Worm (Caenorhabditis elegans) whole organism, L4 larva: Measurements from ENCODE around the gene srbc-59.
A peak's percentile ranks its signal among the peaks of the same experiment; 100 is the strongest.

ENCODE experiments used
- D1046.2 ChIP-seq: fragments of 200-800 bp; sonication (Bioruptor generic); IDR thresholded peaks from 2 replicates; pipeline ENCODE4 v1.3.6; 2022; ENCODE audit warnings: missing genetic modification characterization, missing compliant biosample characterization
- F37D6.2 ChIP-seq: sonication (generic microtip); optimal IDR thresholded peaks from 2 replicates; lab custom pipeline; 2016; ENCODE audit warnings: mild to moderate bottlenecking, missing genetic modification characterization, missing compliant biosample characterization
- F44E2.7 ChIP-seq: fragments of 200-800 bp; sonication (Bioruptor generic); IDR thresholded peaks from 2 replicates; pipeline ENCODE4 v2.1.2; 2022; ENCODE audit warnings: missing genetic modification characterization, missing compliant biosample characterization
- F49E8.2 ChIP-seq: sonication (generic microtip); optimal IDR thresholded peaks from 2 replicates; lab custom pipeline; 2016; ENCODE audit warnings: missing compliant biosample characterization, mild to moderate bottlenecking, missing genetic modification characterization, borderline replicate concordance
- T26A8.4 ChIP-seq: fragments of 200-800 bp; sonication (Bioruptor generic); IDR thresholded peaks from 2 replicates; pipeline ENCODE4 v1.3.6; 2022; ENCODE audit warnings: missing genetic modification characterization, missing compliant biosample characterization
- ZK337.2 ChIP-seq: fragments of 200-800 bp; sonication (Bioruptor generic); IDR thresholded peaks from 2 replicates; pipeline ENCODE4 v1.3.6; 2022; ENCODE audit warnings: missing genetic modification reagents, missing genetic modification characterization, missing compliant biosample characterization
- aha-1 ChIP-seq: fragments of 150-350 bp; peaks from one replicate; lab custom pipeline; 2014; ENCODE audit warnings: missing biosample characterization, missing genetic modification characterization
- ceh-20 ChIP-seq: fragments of 200-800 bp; sonication (Bioruptor generic); IDR thresholded peaks from 2 replicates; pipeline ENCODE4 v1.3.6; 2022; ENCODE audit warnings: missing genetic modification reagents, missing genetic modification characterization, missing compliant biosample characterization
- ceh-62 ChIP-seq: sonication (generic microtip); optimal IDR thresholded peaks from 2 replicates; lab custom pipeline; 2017; ENCODE audit warnings: missing biosample characterization, missing genetic modification characterization
- daf-8 ChIP-seq: fragments of 200-800 bp; sonication (Bioruptor generic); IDR thresholded peaks from 2 replicates; pipeline ENCODE4 v1.3.6; 2022; ENCODE audit warnings: missing genetic modification characterization, missing compliant biosample characterization
- dmd-8 ChIP-seq: fragments of 200-800 bp; sonication (Bioruptor generic); IDR thresholded peaks from 2 replicates; pipeline ENCODE4 v1.3.6; 2022; ENCODE audit warnings: missing genetic modification characterization, missing compliant biosample characterization
- dmd-9 ChIP-seq: fragments of 200-800 bp; sonication (Bioruptor generic); IDR thresholded peaks from 2 replicates; pipeline ENCODE4 v1.3.6; 2022; ENCODE audit warnings: missing genetic modification reagents, missing genetic modification characterization, missing compliant biosample characterization
- dpl-1 ChIP-seq: fragments of 150-350 bp; optimal IDR thresholded peaks from 2 replicates; lab custom pipeline; 2014; ENCODE audit warnings: missing biosample characterization, missing genetic modification reagents, missing genetic modification characterization
- egl-43 ChIP-seq: fragments of 200-800 bp; sonication (Bioruptor generic); IDR thresholded peaks from 2 replicates; pipeline ENCODE4 v1.3.6; 2022; ENCODE audit warnings: missing genetic modification reagents, missing genetic modification characterization, missing compliant biosample characterization
- gei-8 ChIP-seq: fragments of 200-800 bp; sonication (Bioruptor generic); optimal IDR thresholded peaks from 2 replicates; lab custom pipeline; 2018; ENCODE audit warnings: mild to moderate bottlenecking, missing genetic modification characterization, missing compliant biosample characterization
- hif-1 ChIP-seq, 2 experiments: sonication (generic microtip); optimal IDR thresholded peaks; 2 replicates each; lab custom pipeline; 2016 to 2017; ENCODE audit warnings: missing compliant biosample characterization in 2 of 2, missing genetic modification characterization in 2 of 2, missing genetic modification reagents in 2 of 2, missing genotype in 2 of 2, mild to moderate bottlenecking in 1 of 2
- lin-15B ChIP-seq: fragments of 150-350 bp; sonication (generic microtip); optimal IDR thresholded peaks from 3 replicates; lab custom pipeline; 2014; ENCODE audit warnings: missing biosample characterization, missing genetic modification characterization
- lin-29 ChIP-seq: fragments of 200-800 bp; sonication (Bioruptor generic); IDR thresholded peaks from 2 replicates; pipeline ENCODE4 v1.3.6; 2022; ENCODE audit warnings: missing genetic modification reagents, missing genetic modification characterization, missing compliant biosample characterization
- madf-5 ChIP-seq, 2 experiments: fragments of 200-800 bp; sonication (Bioruptor generic); IDR thresholded peaks; 2 replicates each; pipeline ENCODE4 v1.3.6; 2022; ENCODE audit warnings: missing compliant biosample characterization in 2 of 2, missing genetic modification characterization in 2 of 2
- mep-1 ChIP-seq: fragments of 150-350 bp; sonication (generic microtip); optimal IDR thresholded peaks from 3 replicates; lab custom pipeline; 2014; ENCODE audit warnings: missing biosample characterization, missing genetic modification characterization
- nhr-10 ChIP-seq: fragments of 150-350 bp; optimal IDR thresholded peaks from 2 replicates; lab custom pipeline; 2014; ENCODE audit warnings: missing biosample characterization, missing genetic modification characterization
- nhr-102 ChIP-seq: sonication (generic microtip); optimal IDR thresholded peaks from 2 replicates; lab custom pipeline; 2016; ENCODE audit warnings: mild to moderate bottlenecking, missing genetic modification characterization, moderate library complexity, missing compliant biosample characterization
- nhr-48 ChIP-seq: sonication (generic microtip); optimal IDR thresholded peaks from 2 replicates; lab custom pipeline; 2016; ENCODE audit warnings: mild to moderate bottlenecking, missing genetic modification characterization, missing compliant biosample characterization
- nhr-6 ChIP-seq: fragments of 150-350 bp; optimal IDR thresholded peaks from 2 replicates; lab custom pipeline; 2014; ENCODE audit warnings: missing biosample characterization, missing genetic modification characterization
- nhr-76 ChIP-seq: fragments of 150-350 bp; optimal IDR thresholded peaks from 2 replicates; lab custom pipeline; 2014; ENCODE audit warnings: missing biosample characterization, missing genetic modification characterization
- pha-4 ChIP-seq, 2 experiments: fragments of 150-350 bp in 1 of 2; fragments of 200-800 bp in 1 of 2; sonication (Bioruptor generic) in 1 of 2; IDR thresholded peaks in 1 of 2; optimal IDR thresholded peaks in 1 of 2; 2 replicates each; pipeline versions ENCODE4 v1.3.6 to Lab custom; 2014 to 2022; ENCODE audit warnings: missing genetic modification characterization in 2 of 2, missing genetic modification reagents in 2 of 2, missing biosample characterization in 1 of 2, missing compliant biosample characterization in 1 of 2
- php-3 ChIP-seq: fragments of 200-800 bp; sonication (Bioruptor generic); IDR thresholded peaks from 2 replicates; pipeline ENCODE4 v1.3.6; 2022; ENCODE audit warnings: missing genetic modification reagents, missing genetic modification characterization, missing compliant biosample characterization
- pqm-1 ChIP-seq: sonication (generic microtip); optimal IDR thresholded peaks from 2 replicates; lab custom pipeline; 2017; ENCODE audit warnings: missing biosample characterization, missing genetic modification characterization
- rbr-2 ChIP-seq: sonication (generic microtip); optimal IDR thresholded peaks from 2 replicates; lab custom pipeline; 2016; ENCODE audit warnings: missing genotype, missing genetic modification characterization, missing compliant biosample characterization
- snpc-4 ChIP-seq: fragments of 150-350 bp; optimal IDR thresholded peaks from 2 replicates; lab custom pipeline; 2014; ENCODE audit warnings: missing biosample characterization, missing genetic modification characterization
- tag-97 ChIP-seq: fragments of 200-800 bp; sonication (Bioruptor generic); IDR thresholded peaks from 2 replicates; pipeline ENCODE4 v1.3.6; 2022; ENCODE audit warnings: missing genetic modification characterization, missing compliant biosample characterization
- unc-39 ChIP-seq: sonication (generic microtip); optimal IDR thresholded peaks from 2 replicates; lab custom pipeline; 2017; ENCODE audit warnings: missing biosample characterization, missing genetic modification characterization
- unc-62 ChIP-seq, 3 experiments: fragments of 150-350 bp in 1 of 3; sonication (generic microtip); optimal IDR thresholded peaks in 2 of 3; peaks in 1 of 3; 1 replicate in 1 of 3; 2 replicates in 2 of 3; lab custom pipeline; 2014 to 2017; ENCODE audit warnings: missing biosample characterization in 3 of 3, missing genetic modification characterization in 3 of 3, missing genetic modification reagents in 3 of 3, missing genotype in 1 of 3
- vab-7 ChIP-seq: fragments of 200-800 bp; sonication (Bioruptor generic); IDR thresholded peaks from 2 replicates; pipeline ENCODE4 v1.3.6; 2022; ENCODE audit warnings: missing genetic modification reagents, missing genetic modification characterization, missing compliant biosample characterization
- zag-1 ChIP-seq: fragments of 150-350 bp; optimal IDR thresholded peaks from 2 replicates; lab custom pipeline; 2014; ENCODE audit warnings: missing biosample characterization, missing genetic modification characterization
- zip-2 ChIP-seq: fragments of 150-350 bp; optimal IDR thresholded peaks from 2 replicates; lab custom pipeline; 2014; ENCODE audit warnings: missing biosample characterization, missing genetic modification characterization
- ztf-11 ChIP-seq: fragments of 150-350 bp; optimal IDR thresholded peaks from 2 replicates; lab custom pipeline; 2014; ENCODE audit warnings: missing biosample characterization, missing genetic modification characterization

Gene srbc-59

ce11 chrV:782432-782831 is 4.0 kb downstream of the srbc-59 start, which contains the start of gene srab-16:
srab-16 (plus strand) TSS chrV:782732.
- TF ChIP-seq F49E8.2 (tag; lab: Kevin White, UChicago) = no peak
- TF ChIP-seq snpc-4 (tag; lab: Kevin White, UChicago) = no peak
- no peak for TF ChIP-seq vab-7 (GFP tag; lab: Robert Waterston, UW)
- TF ChIP-seq pqm-1 (tag; lab: Kevin White, UChicago) = no peak
- TF ChIP-seq madf-5 (GFP tag; IDR thresholded peaks at IDR 0.05; lab: Robert Waterston, UW) = no peak
- TF ChIP-seq, all 104 proteins: peak for 0

DNA sequence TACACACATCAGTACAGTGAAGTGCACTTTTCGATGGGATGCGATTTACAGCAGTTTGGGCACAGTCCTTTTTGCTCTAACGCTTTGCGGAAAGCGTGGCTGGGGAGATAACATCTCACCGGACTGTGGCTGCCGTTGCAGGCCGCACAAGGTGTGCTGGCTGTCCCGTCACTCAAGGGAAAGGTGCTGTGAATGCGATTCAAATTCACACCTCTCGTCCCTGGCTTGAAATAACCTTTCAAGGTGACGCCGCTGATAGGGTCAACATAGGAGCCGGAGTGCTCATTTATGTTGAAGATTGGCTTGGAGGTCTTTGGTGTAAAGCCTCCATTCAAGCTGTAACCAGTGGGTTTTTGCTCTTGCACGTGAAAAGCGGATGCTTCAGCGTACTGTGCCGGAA is 15.7 kb downstream of the srbc-59 start:
- peak; percentile 81 for TF ChIP-seq aha-1 (tag; lab: Kevin White, UChicago)
- no peak for TF ChIP-seq dpl-1 (GFP tag; lab: Kevin White, UChicago)
- TF ChIP-seq, all 104 proteins: peak for 1

DNA sequence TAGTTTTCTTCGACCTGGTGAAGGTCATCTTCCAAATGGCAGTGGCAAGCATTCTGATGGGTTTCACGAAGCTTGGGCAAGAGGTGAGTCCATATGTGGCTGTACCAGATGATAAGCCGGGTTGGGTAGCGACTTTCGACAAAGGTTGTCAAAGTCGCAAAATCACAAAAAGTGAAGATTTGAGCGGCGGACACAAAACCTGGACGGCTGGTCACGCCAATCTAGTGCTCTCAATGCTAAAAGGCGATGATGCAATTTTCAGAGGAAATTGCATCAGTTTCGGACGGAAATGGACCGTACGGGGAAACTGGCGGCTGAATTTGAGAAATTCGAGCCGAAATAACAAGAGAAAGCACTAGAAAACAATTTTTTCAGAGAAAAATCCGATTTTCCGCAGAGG is 18.8 kb downstream of the srbc-59 start:
- TF ChIP-seq nhr-76 (tag; lab: Kevin White, UChicago) (no peak), nhr-48 (tag; lab: Kevin White, UChicago) (no peak), tag-97 (GFP tag; lab: Robert Waterston, UW) (no peak), pha-4 (GFP tag; IDR thresholded peaks at IDR 0.05; lab: Robert Waterston, UW) (no peak), pha-4 (tag; optimal IDR thresholded peaks at IDR 0.05; lab: Kevin White, UChicago) (no peak), php-3 (GFP tag; lab: Robert Waterston, UW) (no peak), nhr-10 (tag; lab: Kevin White, UChicago) (no peak), unc-39 (tag; lab: Kevin White, UChicago) (no peak), ceh-62 (tag; lab: Kevin White, UChicago) (no peak), dmd-8 (GFP tag; lab: Robert Waterston, UW) (no peak), dmd-9 (GFP tag; lab: Robert Waterston, UW) (no peak), nhr-102 (tag; lab: Kevin White, UChicago) (no peak), F44E2.7 (no peak), lin-29 (GFP tag; lab: Robert Waterston, UW) (no peak), lin-15B (no peak), gei-8 (GFP tag; lab: Kevin White, UChicago) (no peak), ztf-11 (tag; lab: Kevin White, UChicago) (no peak), rbr-2 (no peak), ceh-20 (GFP tag; lab: Robert Waterston, UW) (no peak), ZK337.2 (GFP tag; lab: Robert Waterston, UW) (no peak)

DNA sequence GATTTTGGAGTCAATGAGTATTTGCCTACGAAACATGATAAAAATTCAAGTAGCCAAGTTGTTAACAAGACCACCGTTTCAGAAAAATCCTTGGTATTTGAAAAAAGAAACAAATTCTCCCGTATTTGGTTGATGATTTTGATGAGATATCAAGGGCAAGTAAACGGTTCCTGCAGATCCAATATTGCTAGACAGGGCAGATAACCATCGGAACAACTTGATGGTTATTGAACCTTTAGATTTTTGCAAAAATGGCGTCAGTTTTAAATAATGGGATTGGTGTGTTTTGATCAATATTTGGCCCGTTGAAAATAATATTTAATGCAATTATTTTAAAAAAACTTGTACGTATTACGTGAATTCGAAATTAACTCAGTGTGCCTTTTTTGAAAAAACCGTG is 21.8 kb downstream of the srbc-59 start:
- TF ChIP-seq zip-2 (tag; lab: Kevin White, UChicago) (no peak), F37D6.2 (tag; lab: Kevin White, UChicago) (no peak), nhr-6 (tag; lab: Kevin White, UChicago) (no peak), D1046.2 (GFP tag; lab: Robert Waterston, UW) (no peak), unc-62 (GFP tag; optimal IDR thresholded peaks at IDR 0.05 in 1 of 2; lab: Kevin White, UChicago) (no peak), unc-62 (tag; optimal IDR thresholded peaks at IDR 0.05; lab: Kevin White, UChicago) (no peak), hif-1 (tag; optimal IDR thresholded peaks at IDR 0.05; lab: Kevin White, UChicago) (no peak), zag-1 (tag; lab: Kevin White, UChicago) (no peak), T26A8.4 (GFP tag; lab: Robert Waterston, UW) (no peak), egl-43 (GFP tag; lab: Robert Waterston, UW) (no peak), pqm-1 (tag; lab: Kevin White, UChicago) (no peak), daf-8 (GFP tag; lab: Robert Waterston, UW) (no peak), ceh-20 (GFP tag; lab: Robert Waterston, UW) (no peak), mep-1 (no peak)
